Fruit fly (Drosophila melanogaster) whole organism, wandering third instar larva: ENCODE data around the gene CG7829.

Experiments used
- Abd-B ChIP-seq: fragments of >200 bp; optimal IDR thresholded peaks from 2 replicates; lab custom pipeline; 2017; ENCODE audit warnings: missing biosample characterization, missing genetic modification characterization
- CG32264 ChIP-seq: fragments of 200-800 bp; sonication (Bioruptor generic); optimal IDR thresholded peaks from 2 replicates; lab custom pipeline; 2016; ENCODE audit warnings: missing biosample characterization, missing genetic modification characterization
- CG9705 ChIP-seq: fragments of 200-800 bp; sonication (Bioruptor generic); optimal IDR thresholded peaks from 2 replicates; lab custom pipeline; 2018; ENCODE audit warnings: missing biosample characterization, mild to moderate bottlenecking, missing genetic modification characterization
- CrebA ChIP-seq: fragments of 200-800 bp; sonication (Bioruptor generic); optimal IDR thresholded peaks from 2 replicates; lab custom pipeline; 2016; ENCODE audit warnings: missing biosample characterization, mild to moderate bottlenecking, missing genetic modification characterization, borderline replicate concordance
- Dfd ChIP-seq: fragments of >200 bp; optimal IDR thresholded peaks from 2 replicates; lab custom pipeline; 2017; ENCODE audit warnings: missing biosample characterization, missing genetic modification characterization
- Dif ChIP-seq: fragments of 200-275, 200-300 bp; sonication (Bioruptor generic); optimal IDR thresholded peaks from 2 replicates; lab custom pipeline; 2018; ENCODE audit warnings: missing biosample characterization, missing genetic modification characterization; ENCODE audit not compliant: partially characterized antibody
- GATAd ChIP-seq: sonication (Bioruptor generic); optimal IDR thresholded peaks from 2 replicates; lab custom pipeline; 2016; ENCODE audit warnings: missing biosample characterization, missing genetic modification characterization
- HLH106 ChIP-seq: fragments of 200-800 bp; optimal IDR thresholded peaks from 3 replicates; lab custom pipeline; 2019; ENCODE audit warnings: missing biosample characterization, mild to moderate bottlenecking, missing genetic modification characterization, moderate library complexity
- Hnf4 ChIP-seq: fragments of 200-800 bp; sonication (Bioruptor generic); optimal IDR thresholded peaks from 2 replicates; lab custom pipeline; 2016; ENCODE audit warnings: missing biosample characterization, mild to moderate bottlenecking, missing genetic modification characterization
- Hr78 ChIP-seq: fragments of >200 bp; optimal IDR thresholded peaks from 2 replicates; lab custom pipeline; 2017; ENCODE audit warnings: missing biosample characterization, missing genetic modification characterization
- Hr83 ChIP-seq: fragments of 200-300 bp; sonication (Bioruptor generic); optimal IDR thresholded peaks from 2 replicates; lab custom pipeline; 2016; ENCODE audit warnings: missing biosample characterization, mild to moderate bottlenecking, missing genetic modification characterization, moderate library complexity; ENCODE audit not compliant: poor library complexity, severe bottlenecking
- Jra ChIP-seq: sonication (Bioruptor generic); optimal IDR thresholded peaks from 2 replicates; lab custom pipeline; 2016; ENCODE audit warnings: missing biosample characterization, missing genetic modification characterization
- Mio ChIP-seq: sonication (Bioruptor generic); optimal IDR thresholded peaks from 2 replicates; lab custom pipeline; 2016; ENCODE audit warnings: missing biosample characterization, missing genetic modification characterization
- Myc ChIP-seq: fragments of >200 bp; optimal IDR thresholded peaks from 2 replicates; lab custom pipeline; 2017
- N ChIP-seq: fragments of >200 bp; optimal IDR thresholded peaks from 2 replicates; lab custom pipeline; 2018; ENCODE audit warnings: missing biosample characterization, missing external identifiers, missing genetic modification characterization
- OdsH ChIP-seq: fragments of 200-800 bp; sonication (Bioruptor generic); optimal IDR thresholded peaks from 2 replicates; lab custom pipeline; 2016; ENCODE audit warnings: missing biosample characterization, mild to moderate bottlenecking, missing genetic modification characterization
- Rel ChIP-seq, 2 experiments: fragments of 200-800 bp; sonication (Bioruptor generic) in 1 of 2; optimal IDR thresholded peaks; 2 replicates in 1 of 2; 3 replicates in 1 of 2; lab custom pipeline; 2016 to 2019; ENCODE audit warnings: mild to moderate bottlenecking in 2 of 2, missing biosample characterization in 2 of 2, missing genetic modification characterization in 2 of 2, moderate library complexity in 1 of 2
- Sp1 ChIP-seq: fragments of 200-800 bp; sonication (Bioruptor generic); optimal IDR thresholded peaks from 3 replicates; lab custom pipeline; 2019; ENCODE audit warnings: missing biosample characterization, mild to moderate bottlenecking, missing genetic modification characterization, moderate library complexity
- Vsx2 ChIP-seq: fragments of 200-300, 225-300 bp; sonication (Bioruptor generic); optimal IDR thresholded peaks from 2 replicates; lab custom pipeline; 2018; ENCODE audit warnings: missing biosample characterization, missing genetic modification characterization; ENCODE audit not compliant: partially characterized antibody
- br ChIP-seq: fragments of 200-800 bp; sonication (Bioruptor generic); optimal IDR thresholded peaks from 2 replicates; lab custom pipeline; 2016; ENCODE audit warnings: missing biosample characterization, missing genetic modification characterization
- brk ChIP-seq: fragments of 200-800 bp; sonication (Bioruptor generic); optimal IDR thresholded peaks from 2 replicates; lab custom pipeline; 2016; ENCODE audit warnings: missing biosample characterization, mild to moderate bottlenecking, missing genetic modification characterization
- dl ChIP-seq, 2 experiments: fragments of 175-275, 200-275 bp in 1 of 2; fragments of 200-275 bp in 1 of 2; sonication (Bioruptor generic); optimal IDR thresholded peaks; lab custom pipeline; 2018; ENCODE audit warnings: mild to moderate bottlenecking in 2 of 2, missing biosample characterization in 2 of 2, missing genetic modification characterization in 2 of 2, moderate library complexity in 2 of 2; ENCODE audit not compliant: partially characterized antibody in 2 of 2, insufficient read depth in 1 of 2
- dmrt93B ChIP-seq: fragments of 200-800 bp; sonication (Bioruptor generic); optimal IDR thresholded peaks from 2 replicates; lab custom pipeline; 2018; ENCODE audit warnings: missing biosample characterization, mild to moderate bottlenecking, missing genetic modification characterization
- dsf ChIP-seq: sonication (Bioruptor generic); optimal IDR thresholded peaks from 2 replicates; lab custom pipeline; 2016; ENCODE audit warnings: missing biosample characterization, missing genetic modification characterization, borderline replicate concordance
- ey ChIP-seq: fragments of 200-800 bp; sonication (Bioruptor generic); optimal IDR thresholded peaks from 2 replicates; lab custom pipeline; 2016; ENCODE audit warnings: missing biosample characterization, missing genetic modification characterization
- foxo ChIP-seq, 2 experiments: fragments of 200-800 bp; sonication (Bioruptor generic); optimal IDR thresholded peaks; 2 replicates in 1 of 2; 3 replicates in 1 of 2; lab custom pipeline; 2016 to 2017; ENCODE audit warnings: missing biosample characterization in 2 of 2, missing genetic modification characterization in 2 of 2
- fru ChIP-seq: fragments of 200-800 bp; sonication (Bioruptor generic); optimal IDR thresholded peaks from 3 replicates; lab custom pipeline; 2016; ENCODE audit warnings: missing biosample characterization, mild to moderate bottlenecking, missing genetic modification characterization
- h ChIP-seq: fragments of 200-800 bp; sonication (Bioruptor generic); optimal IDR thresholded peaks from 3 replicates; lab custom pipeline; 2016; ENCODE audit warnings: missing biosample characterization, mild to moderate bottlenecking, missing genetic modification characterization
- jim ChIP-seq: fragments of 175-275, 200-325 bp; sonication (Bioruptor generic); optimal IDR thresholded peaks from 2 replicates; lab custom pipeline; 2016; ENCODE audit warnings: missing biosample characterization, mild to moderate bottlenecking, missing genetic modification characterization
- lola ChIP-seq: fragments of >200 bp; optimal IDR thresholded peaks from 2 replicates; lab custom pipeline; 2017; ENCODE audit warnings: missing biosample characterization, missing genetic modification characterization
- pan ChIP-seq: fragments of >200 bp; optimal IDR thresholded peaks from 2 replicates; lab custom pipeline; 2017
- psq ChIP-seq: fragments of 200-800 bp; sonication (Bioruptor generic); optimal IDR thresholded peaks from 3 replicates; lab custom pipeline; 2017; ENCODE audit warnings: missing biosample characterization, mild to moderate bottlenecking, missing genetic modification characterization, moderate library complexity
- rgr ChIP-seq: fragments of 200-800 bp; sonication (Bioruptor generic); optimal IDR thresholded peaks from 3 replicates; lab custom pipeline; 2016; ENCODE audit warnings: missing biosample characterization, mild to moderate bottlenecking, missing genetic modification characterization
- sage ChIP-seq: fragments of 200-800 bp; sonication (Bioruptor generic); optimal IDR thresholded peaks from 2 replicates; lab custom pipeline; 2016; ENCODE audit warnings: missing biosample characterization, mild to moderate bottlenecking, missing genetic modification characterization
- sv ChIP-seq: fragments of 200-800 bp; sonication (Bioruptor generic); optimal IDR thresholded peaks from 3 replicates; lab custom pipeline; 2016; ENCODE audit warnings: missing biosample characterization, missing genetic modification characterization
- tai ChIP-seq: sonication (Bioruptor generic); optimal IDR thresholded peaks from 2 replicates; lab custom pipeline; 2016; ENCODE audit warnings: missing biosample characterization, missing genetic modification characterization
- usp ChIP-seq: fragments of >200 bp; optimal IDR thresholded peaks from 2 replicates; lab custom pipeline; 2017; ENCODE audit warnings: missing biosample characterization, missing genetic modification characterization
- woc ChIP-seq: sonication (Bioruptor generic); optimal IDR thresholded peaks from 2 replicates; lab custom pipeline; 2016; ENCODE audit warnings: missing biosample characterization, mild to moderate bottlenecking, missing genetic modification characterization

The CG7829 gene

dm6 chr3R:29777213-29777612 is 40.4 kb downstream of the CG7829 start:
- no peak for TF ChIP-seq jim (GFP tag; lab: Kevin White, UChicago)
- TF ChIP-seq Sp1 (GFP tag; lab: Kevin White, UChicago), result no peak
- no peak for TF ChIP-seq N (GFP tag; lab: Kevin White, UChicago)
- no peak for TF ChIP-seq HLH106 (tag; lab: Kevin White, UChicago)

- TF ChIP-seq h (peak; percentile 63), foxo (GFP tag; optimal IDR thresholded peaks at IDR 0.05; lab: Kevin White, UChicago) (peak in 1 of 2 experiments; percentile 9), jim (GFP tag; lab: Kevin White, UChicago) (no peak), Rel (GFP tag; optimal IDR thresholded peaks at IDR 0.05; lab: Kevin White, UChicago) (no peak), Rel (tag; optimal IDR thresholded peaks at IDR 0.05; lab: Kevin White, UChicago) (peak; percentile 98)
- TF ChIP-seq, all 38 proteins: peak for 3
Measured at dm6 chr3R:29775755-29776686, 41.5 kb downstream of the CG7829 start.

dm6 chr3R:29774360-29775193 is 43.0 kb downstream of the CG7829 start:
- TF ChIP-seq Myc (lab: Kevin White, UChicago), result no peak
- TF ChIP-seq Dfd (GFP tag; lab: Kevin White, UChicago), result no peak
- no peak for TF ChIP-seq Jra
- no peak for TF ChIP-seq CG9705 (GFP tag; lab: Kevin White, UChicago)
- peak; percentile 82 for TF ChIP-seq CrebA (GFP tag; lab: Kevin White, UChicago)
- peak; percentile 81 for TF ChIP-seq psq
- TF ChIP-seq ey (GFP tag; lab: Kevin White, UChicago), result no peak
- no peak for TF ChIP-seq GATAd
- TF ChIP-seq Hr83 (GFP tag; lab: Kevin White, UChicago), result peak; percentile 62
- peak; percentile 24 for TF ChIP-seq rgr (GFP tag; lab: Kevin White, UChicago)
- TF ChIP-seq dmrt93B, result no peak
- peak; percentile 100 for TF ChIP-seq Dif (GFP tag; lab: Kevin White, UChicago)
- peak; percentile 98 for TF ChIP-seq Vsx2 (GFP tag; lab: Kevin White, UChicago)
- TF ChIP-seq Rel (GFP tag; optimal IDR thresholded peaks at IDR 0.05; lab: Kevin White, UChicago), result peak; percentile 43
- peak; percentile 70 for TF ChIP-seq Rel (tag; optimal IDR thresholded peaks at IDR 0.05; lab: Kevin White, UChicago)
- TF ChIP-seq fru (GFP tag; lab: Kevin White, UChicago), result no peak
- TF ChIP-seq h, result peak; percentile 10
- TF ChIP-seq HLH106 (tag; lab: Kevin White, UChicago), result no peak
- TF ChIP-seq sv (GFP tag; lab: Kevin White, UChicago), result no peak
- TF ChIP-seq usp (GFP tag; lab: Kevin White, UChicago), result no peak
- TF ChIP-seq tai, result no peak
- peak; percentile 98 to 99 for TF ChIP-seq dl (GFP tag; optimal IDR thresholded peaks at IDR 0.05; lab: Kevin White, UChicago; ENCODE audit: insufficient read depth in 1 of 2, partially characterized antibody in 2 of 2)
- TF ChIP-seq CG32264 (GFP tag; lab: Kevin White, UChicago), result peak; percentile 49
- TF ChIP-seq lola (GFP tag; lab: Kevin White, UChicago), result no peak
- no peak for TF ChIP-seq br
- no peak for TF ChIP-seq N (GFP tag; lab: Kevin White, UChicago)
- no peak for TF ChIP-seq Hnf4 (GFP tag; lab: Kevin White, UChicago)
- TF ChIP-seq foxo (GFP tag; optimal IDR thresholded peaks at IDR 0.05; lab: Kevin White, UChicago), result no peak
- TF ChIP-seq woc (GFP tag; lab: Kevin White, UChicago), result no peak
- TF ChIP-seq dsf (GFP tag; lab: Kevin White, UChicago), result no peak
- TF ChIP-seq brk, result peak; percentile 15
- TF ChIP-seq sage (GFP tag; lab: Kevin White, UChicago), result peak; percentile 45
- TF ChIP-seq pan (lab: Kevin White, UChicago), result no peak
- peak; percentile 54 for TF ChIP-seq jim (GFP tag; lab: Kevin White, UChicago)
- TF ChIP-seq Sp1 (GFP tag; lab: Kevin White, UChicago), result no peak
- TF ChIP-seq Mio (GFP tag; lab: Kevin White, UChicago), result no peak
- TF ChIP-seq OdsH (GFP tag; lab: Kevin White, UChicago), result peak; percentile 9
- no peak for TF ChIP-seq Abd-B (GFP tag; lab: Kevin White, UChicago)
- TF ChIP-seq Hr78, result no peak
